Worm (Caenorhabditis elegans): Measurements from ENCODE around the gene ttr-32.

DNA sequence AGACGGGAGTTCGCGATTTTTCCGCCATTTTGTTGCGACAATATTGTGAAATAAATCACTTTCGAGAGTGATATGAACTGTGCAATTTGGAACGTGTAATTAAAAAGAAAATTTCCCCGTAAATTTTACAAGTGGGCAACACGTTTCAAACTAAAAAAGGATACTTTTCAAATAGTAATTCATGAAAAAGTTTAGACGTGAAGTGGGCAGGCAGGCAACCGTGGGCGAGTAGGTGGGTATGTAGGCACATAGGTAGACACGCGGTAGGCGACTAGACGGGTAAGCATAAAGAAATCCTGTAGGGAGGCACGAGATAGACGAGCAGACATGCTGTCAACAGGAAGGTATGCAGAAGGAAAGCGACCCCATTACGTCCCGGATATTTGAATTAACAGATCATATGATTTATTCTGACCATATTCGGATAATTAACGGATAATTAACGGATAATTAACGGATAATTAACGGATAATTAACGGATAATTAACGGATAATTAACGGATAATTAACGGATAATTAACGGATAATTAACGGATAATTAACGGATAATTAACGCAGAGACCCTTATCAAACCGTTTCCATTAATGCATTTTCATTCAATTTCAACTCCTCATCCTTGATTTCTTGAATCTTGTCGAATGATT lies 27.2 kb downstream of the ttr-32 start, which contains the start of gene R13A5.11:
- no peak for TF ChIP-seq dmd-4 (tag; optimal IDR thresholded peaks at IDR 0.05; ENCODE audit: borderline replicate concordance)
- no peak for TF ChIP-seq unc-86 (tag; optimal IDR thresholded peaks at IDR 0.05)
- TF ChIP-seq lin-11 (tag; optimal IDR thresholded peaks at IDR 0.05) = no peak
- no peak for TF ChIP-seq odd-2 (tag; optimal IDR thresholded peaks at IDR 0.05)
- no peak for TF ChIP-seq tbx-7 (tag; optimal IDR thresholded peaks at IDR 0.05)
- no peak for TF ChIP-seq C08G9.2 (tag; optimal IDR thresholded peaks at IDR 0.05)

All from whole organism, late embryonic.